Fruit fly (Drosophila melanogaster) whole organism, embryonic: ENCODE measurements around the gene wdn.

Source experiments
- Atf6 ChIP-seq: fragments of 200-800 bp; sonication (Bioruptor generic); IDR thresholded peaks from 2 replicates; pipeline ENCODE4 v1.3.6; 2022; ENCODE audit warnings: missing biosample characterization, missing genetic modification characterization
- CG10431 ChIP-seq: fragments of 200-800 bp; sonication (Bioruptor generic); optimal IDR thresholded peaks from 3 replicates; lab custom pipeline; 2018; ENCODE audit warnings: missing biosample characterization, mild to moderate bottlenecking, missing genetic modification characterization
- CG10462 ChIP-seq: fragments of 200-800 bp; sonication (Bioruptor generic); optimal IDR thresholded peaks from 2 replicates; lab custom pipeline; 2016; ENCODE audit warnings: missing biosample characterization, missing genetic modification characterization
- CG10979 ChIP-seq: fragments of 200-800 bp; sonication (Bioruptor generic); optimal IDR thresholded peaks from 2 replicates; lab custom pipeline; 2018; ENCODE audit warnings: missing biosample characterization, mild to moderate bottlenecking, missing genetic modification characterization, moderate library complexity
- CG11398 ChIP-seq: fragments of 200-800 bp; sonication (Bioruptor generic); optimal IDR thresholded peaks from 2 replicates; lab custom pipeline; 2016; ENCODE audit warnings: missing biosample characterization, missing genetic modification characterization
- CG11456 ChIP-seq: fragments of 200-800 bp; sonication (Bioruptor generic); IDR thresholded peaks from 3 replicates; pipeline ENCODE4 v1.3.6; 2022; ENCODE audit warnings: missing biosample characterization, missing genetic modification characterization
- CG11504 ChIP-seq: fragments of 200-800 bp; sonication (Bioruptor generic); optimal IDR thresholded peaks from 3 replicates; lab custom pipeline; 2019; ENCODE audit warnings: missing biosample characterization, mild to moderate bottlenecking, missing genetic modification characterization, moderate library complexity
- CG11723 ChIP-seq: fragments of 200-800 bp; sonication (Bioruptor generic); optimal IDR thresholded peaks from 2 replicates; lab custom pipeline; 2017; ENCODE audit warnings: missing biosample characterization, mild to moderate bottlenecking, missing genetic modification characterization
- CG13123 ChIP-seq: fragments of 200-800 bp; sonication (Bioruptor generic); optimal IDR thresholded peaks from 2 replicates; lab custom pipeline; 2016; ENCODE audit warnings: missing biosample characterization, missing genetic modification characterization
- CG16815 ChIP-seq: fragments of 200-800 bp; sonication (Bioruptor generic); optimal IDR thresholded peaks from 3 replicates; lab custom pipeline; 2017; ENCODE audit warnings: missing biosample characterization, mild to moderate bottlenecking, missing genetic modification characterization
- CG16863 ChIP-seq: fragments of 200-800 bp; sonication (Bioruptor generic); optimal IDR thresholded peaks from 3 replicates; lab custom pipeline; 2016; ENCODE audit warnings: missing biosample characterization, missing genetic modification characterization
- CG2120 ChIP-seq: fragments of 200-800 bp; sonication (Bioruptor generic); optimal IDR thresholded peaks from 3 replicates; lab custom pipeline; 2016; ENCODE audit warnings: missing biosample characterization, missing genetic modification characterization
- CG4820 ChIP-seq: fragments of 200-800 bp; sonication (Bioruptor generic); optimal IDR thresholded peaks from 3 replicates; lab custom pipeline; 2016; ENCODE audit warnings: missing biosample characterization, missing genetic modification characterization
- CG5245 ChIP-seq: fragments of 200-800 bp; sonication (Bioruptor generic); optimal IDR thresholded peaks from 3 replicates; lab custom pipeline; 2016; ENCODE audit warnings: missing biosample characterization, missing genetic modification characterization
- CG7357 ChIP-seq: fragments of 200-800 bp; sonication (Bioruptor generic); IDR thresholded peaks from 3 replicates; pipeline ENCODE4 v1.3.6; 2022; ENCODE audit warnings: missing biosample characterization, missing genetic modification characterization
- CG8924 ChIP-seq: fragments of 200-800 bp; optimal IDR thresholded peaks from 3 replicates; lab custom pipeline; 2019; ENCODE audit warnings: missing biosample characterization, mild to moderate bottlenecking, missing genetic modification characterization, moderate library complexity
- CG9797 ChIP-seq: fragments of 200-800 bp; sonication (Bioruptor generic); optimal IDR thresholded peaks from 3 replicates; lab custom pipeline; 2018; ENCODE audit warnings: missing biosample characterization, mild to moderate bottlenecking, missing genetic modification characterization
- D19A ChIP-seq: fragments of 200-800 bp; optimal IDR thresholded peaks from 3 replicates; lab custom pipeline; 2019; ENCODE audit warnings: missing biosample characterization, mild to moderate bottlenecking, missing genetic modification characterization, moderate library complexity
- Dp ChIP-seq: fragments of 200-800 bp; sonication (Bioruptor generic); optimal IDR thresholded peaks from 2 replicates; lab custom pipeline; 2018; ENCODE audit warnings: missing biosample characterization, mild to moderate bottlenecking, missing genetic modification characterization, moderate library complexity
- Dref ChIP-seq: fragments of 200-800 bp; sonication (Bioruptor generic); IDR thresholded peaks from 2 replicates; pipeline ENCODE4 v1.3.6; 2022; ENCODE audit warnings: missing biosample characterization, missing genetic modification characterization
- Fer3 ChIP-seq: fragments of 200-800 bp; sonication (Bioruptor generic); optimal IDR thresholded peaks from 2 replicates; lab custom pipeline; 2018; ENCODE audit warnings: missing biosample characterization, mild to moderate bottlenecking, missing genetic modification characterization, moderate library complexity
- HLH4C ChIP-seq: fragments of 200-800 bp; sonication (Bioruptor generic); IDR thresholded peaks from 3 replicates; pipeline ENCODE4 v1.3.6; 2022; ENCODE audit warnings: missing biosample characterization, missing genetic modification characterization; ENCODE audit not compliant: partially characterized antibody
- Hr3 ChIP-seq: fragments of 200-800 bp; sonication (Bioruptor generic); optimal IDR thresholded peaks from 3 replicates; lab custom pipeline; 2016; ENCODE audit warnings: missing biosample characterization, missing genetic modification characterization
- Kr ChIP-seq: fragments of 200-800 bp; sonication (Bioruptor generic); optimal IDR thresholded peaks from 2 replicates; lab custom pipeline; 2017; ENCODE audit warnings: missing biosample characterization, mild to moderate bottlenecking, missing genetic modification characterization
- Max ChIP-seq: fragments of 200-800 bp; sonication (Bioruptor generic); optimal IDR thresholded peaks from 2 replicates; lab custom pipeline; 2016; ENCODE audit warnings: missing biosample characterization, mild to moderate bottlenecking, missing genetic modification characterization
- Med ChIP-seq: fragments of 200-800 bp; sonication (Bioruptor generic); peaks from one replicate; lab custom pipeline; 2016; ENCODE audit warnings: missing biosample characterization, missing genetic modification characterization, mild to moderate bottlenecking, inconsistent platforms, moderate library complexity
- Oaz ChIP-seq: fragments of 200-800 bp; sonication (Bioruptor generic); IDR thresholded peaks from 2 replicates; pipeline ENCODE4 v1.3.6; 2022; ENCODE audit warnings: missing biosample characterization, missing genetic modification characterization
- ap ChIP-seq: fragments of 200-800 bp; sonication (Bioruptor generic); IDR thresholded peaks from 2 replicates; pipeline ENCODE4 v1.3.6; 2022; ENCODE audit warnings: missing biosample characterization, missing genetic modification characterization
- br ChIP-seq: fragments of >200 bp; optimal IDR thresholded peaks from 2 replicates; lab custom pipeline; 2017
- bsh ChIP-seq, 2 experiments: fragments of 200-800 bp; sonication (Bioruptor generic); optimal IDR thresholded peaks; 2 replicates each; lab custom pipeline; 2017 to 2018; ENCODE audit warnings: mild to moderate bottlenecking in 2 of 2, missing biosample characterization in 2 of 2, missing genetic modification characterization in 2 of 2, moderate library complexity in 1 of 2
- chif ChIP-seq, 2 experiments: fragments of 200-800 bp; sonication (Bioruptor generic); optimal IDR thresholded peaks; 3 replicates each; lab custom pipeline; 2016; ENCODE audit warnings: missing biosample characterization in 2 of 2, missing genetic modification characterization in 2 of 2
- croc ChIP-seq: fragments of 200-800 bp; sonication (Bioruptor generic); conservative IDR thresholded peaks from 3 replicates; pipeline ENCODE4 v1.3.6; 2022; ENCODE audit warnings: missing biosample characterization, missing genetic modification characterization
- dmrt99B ChIP-seq: fragments of 200-800 bp; sonication (Bioruptor generic); optimal IDR thresholded peaks from 2 replicates; lab custom pipeline; 2018; ENCODE audit warnings: missing biosample characterization, mild to moderate bottlenecking, missing genetic modification characterization, moderate library complexity
- hbn ChIP-seq: fragments of 200-800 bp; sonication (Bioruptor generic); IDR thresholded peaks from 2 replicates; pipeline ENCODE4 v1.3.6; 2022; ENCODE audit warnings: missing biosample characterization, missing genetic modification characterization; ENCODE audit not compliant: partially characterized antibody
- hkb ChIP-seq, 2 experiments: fragments of 200-800 bp in 1 of 2; fragments of >200 bp in 1 of 2; sonication (Bioruptor generic) in 1 of 2; IDR thresholded peaks in 1 of 2; optimal IDR thresholded peaks in 1 of 2; 2 replicates each; pipeline versions ENCODE4 v1.3.6 to Lab custom; 2017 to 2022; ENCODE audit warnings: missing biosample characterization in 1 of 2, missing genetic modification characterization in 1 of 2
- inv ChIP-seq: fragments of 200-800 bp; sonication (Bioruptor generic); IDR thresholded peaks from 2 replicates; pipeline ENCODE4 v1.3.6; 2022; ENCODE audit warnings: missing biosample characterization, missing genetic modification characterization; ENCODE audit not compliant: partially characterized antibody
- lbe ChIP-seq: fragments of 200-800 bp; sonication (Bioruptor generic); optimal IDR thresholded peaks from 2 replicates; lab custom pipeline; 2016; ENCODE audit warnings: missing biosample characterization, mild to moderate bottlenecking, missing genetic modification characterization
- lov ChIP-seq, 2 experiments: fragments of 200-800 bp in 1 of 2; fragments of >200 bp in 1 of 2; sonication (Bioruptor generic) in 1 of 2; IDR thresholded peaks in 1 of 2; optimal IDR thresholded peaks in 1 of 2; 2 replicates in 1 of 2; 3 replicates in 1 of 2; pipeline versions ENCODE4 v1.3.6 to Lab custom; 2017 to 2022; ENCODE audit warnings: missing biosample characterization in 1 of 2, missing genetic modification characterization in 1 of 2
- maf-S ChIP-seq: fragments of 200-800 bp; sonication (Bioruptor generic); optimal IDR thresholded peaks from 2 replicates; lab custom pipeline; 2016; ENCODE audit warnings: missing biosample characterization, missing genetic modification characterization
- nerfin-2 ChIP-seq: fragments of 200-800 bp; sonication (Bioruptor generic); IDR thresholded peaks from 2 replicates; pipeline ENCODE4 v1.3.6; 2022; ENCODE audit warnings: missing biosample characterization, missing genetic modification characterization; ENCODE audit not compliant: partially characterized antibody
- onecut ChIP-seq: fragments of 200-800 bp; sonication (Bioruptor generic); IDR thresholded peaks from 2 replicates; pipeline ENCODE4 v1.3.6; 2022; ENCODE audit warnings: missing biosample characterization, missing genetic modification characterization
- pan ChIP-seq, 4 experiments: fragments of >200 bp in 3 of 4; fragments of 200-800 bp in 1 of 4; sonication (Bioruptor generic) in 1 of 4; optimal IDR thresholded peaks in 3 of 4; IDR thresholded peaks in 1 of 4; 2 replicates each; pipeline versions ENCODE4 v1.3.6 to Lab custom; 2017 to 2022; ENCODE audit warnings: missing biosample characterization in 2 of 4, missing genetic modification characterization in 2 of 4, mixed read lengths in 1 of 4
- pho ChIP-seq: fragments of 200-800 bp; sonication (Bioruptor generic); optimal IDR thresholded peaks from 2 replicates; lab custom pipeline; 2016; ENCODE audit warnings: missing biosample characterization, missing genetic modification characterization
- pita ChIP-seq: fragments of 200-800 bp; sonication (Bioruptor generic); optimal IDR thresholded peaks from 2 replicates; lab custom pipeline; 2017; ENCODE audit warnings: missing biosample characterization, mild to moderate bottlenecking, missing genetic modification characterization
- scrt ChIP-seq: fragments of 200-800 bp; sonication (Bioruptor generic); optimal IDR thresholded peaks from 2 replicates; lab custom pipeline; 2018; ENCODE audit warnings: missing biosample characterization, mild to moderate bottlenecking, missing genetic modification characterization, moderate library complexity
- slbo ChIP-seq: fragments of 200-800 bp; sonication (Bioruptor generic); IDR thresholded peaks from 2 replicates; pipeline ENCODE4 v1.3.6; 2022; ENCODE audit warnings: missing biosample characterization, missing genetic modification characterization
- ttk ChIP-seq: fragments of 200-800 bp; sonication (Bioruptor generic); IDR thresholded peaks from 2 replicates; pipeline ENCODE4 v2.1.2; 2022; ENCODE audit warnings: missing biosample characterization, missing genetic modification characterization
- vfl ChIP-seq: fragments of 200-800 bp; sonication (Bioruptor generic); optimal IDR thresholded peaks from 2 replicates; lab custom pipeline; 2016; ENCODE audit warnings: missing biosample characterization, missing genetic modification characterization
- wor ChIP-seq: fragments of 200-800 bp; sonication (Bioruptor generic); IDR thresholded peaks from 2 replicates; pipeline ENCODE4 v1.3.6; 2022; ENCODE audit warnings: missing biosample characterization, missing genetic modification characterization
- z ChIP-seq: fragments of 200-800 bp; sonication (Bioruptor generic); IDR thresholded peaks from 3 replicates; pipeline ENCODE4 v1.3.6; 2022; ENCODE audit warnings: missing biosample characterization, missing genetic modification characterization

Gene wdn

dm6 chr3R:28830746-28831145 is 19.6 kb upstream of the wdn start (continued):
- TF ChIP-seq pan (optimal IDR thresholded peaks at IDR 0.05; lab: Kevin White, UChicago): no peak
- peak in 1 of 2 experiments; percentile 14 for TF ChIP-seq pan (GFP tag; optimal IDR thresholded peaks at IDR 0.05 in 1 of 2, IDR thresholded peaks at IDR 0.05 in 1 of 2)
- no peak for TF ChIP-seq z (GFP tag; lab: Robert Waterston, UW)
- TF ChIP-seq lbe: peak; percentile 28
- TF ChIP-seq CG10979 (tag; lab: Kevin White, UChicago): no peak
- TF ChIP-seq croc (GFP tag; lab: Robert Waterston, UW): no peak
- no peak for TF ChIP-seq CG13123 (GFP tag; lab: Kevin White, UChicago)
- peak; percentile 27 for TF ChIP-seq CG2120 (GFP tag; lab: Kevin White, UChicago)
- TF ChIP-seq CG11456 (GFP tag; lab: Robert Waterston, UW): no peak
- no peak for TF ChIP-seq Atf6
- TF ChIP-seq lov (optimal IDR thresholded peaks at IDR 0.05; lab: Kevin White, UChicago): no peak
- no peak for TF ChIP-seq lov (GFP tag; IDR thresholded peaks at IDR 0.05; lab: Robert Waterston, UW)
- TF ChIP-seq pita (GFP tag; lab: Kevin White, UChicago): no peak
- no peak for TF ChIP-seq D19A (tag; lab: Kevin White, UChicago)
- peak in 1 of 2 experiments; percentile 3 for TF ChIP-seq bsh (GFP tag; optimal IDR thresholded peaks at IDR 0.05; lab: Kevin White, UChicago)
- TF ChIP-seq ttk: no peak
- TF ChIP-seq Max (GFP tag; lab: Kevin White, UChicago): no peak
- no peak for TF ChIP-seq hbn (GFP tag; lab: Robert Waterston, UW)
- no peak for TF ChIP-seq CG9797 (GFP tag; lab: Kevin White, UChicago)
- no peak for TF ChIP-seq Dref (GFP tag; lab: Robert Waterston, UW)
- TF ChIP-seq ap (GFP tag; lab: Robert Waterston, UW): no peak
- TF ChIP-seq slbo (GFP tag; lab: Robert Waterston, UW): peak; percentile 28
- no peak for TF ChIP-seq hkb (optimal IDR thresholded peaks at IDR 0.05; lab: Kevin White, UChicago)
- 0 out of 2 replicates have a peak, but pooled peaks have one; percentile 27 for TF ChIP-seq hkb (GFP tag; IDR thresholded peaks at IDR 0.05; lab: Robert Waterston, UW)
- no peak for TF ChIP-seq CG16863 (GFP tag; lab: Kevin White, UChicago)
- no peak for TF ChIP-seq CG11723
- TF ChIP-seq CG4820 (GFP tag; lab: Kevin White, UChicago): peak; percentile 23
- no peak for TF ChIP-seq CG5245 (GFP tag; lab: Kevin White, UChicago)
- peak; percentile 63 for TF ChIP-seq Med (GFP tag; lab: Kevin White, UChicago)
- TF ChIP-seq onecut (GFP tag; lab: Robert Waterston, UW): no peak
- no peak for TF ChIP-seq CG7357
- TF ChIP-seq CG10462: no peak
- no peak for TF ChIP-seq scrt (GFP tag; lab: Kevin White, UChicago)
- no peak for TF ChIP-seq br (lab: Kevin White, UChicago)
- no peak for TF ChIP-seq maf-S (GFP tag; lab: Kevin White, UChicago)
- TF ChIP-seq Hr3: no peak
- peak; percentile 23 for TF ChIP-seq Fer3
- TF ChIP-seq dmrt99B (tag; lab: Kevin White, UChicago): peak; percentile 42
- TF ChIP-seq inv (GFP tag; lab: Robert Waterston, UW): no peak
- TF ChIP-seq CG11398 (GFP tag; lab: Kevin White, UChicago): no peak
- TF ChIP-seq pho (GFP tag; lab: Kevin White, UChicago): no peak
- no peak for TF ChIP-seq Kr
- no peak for TF ChIP-seq CG11504 (tag; lab: Kevin White, UChicago)
- TF ChIP-seq CG10431 (GFP tag; lab: Kevin White, UChicago): no peak
- TF ChIP-seq CG8924: peak; percentile 12
- TF ChIP-seq wor: no peak
- no peak for TF ChIP-seq HLH4C (GFP tag; lab: Robert Waterston, UW)
- peak in 1 of 2 experiments; percentile 6 for TF ChIP-seq chif (GFP tag; optimal IDR thresholded peaks at IDR 0.05; lab: Kevin White, UChicago)
- no peak for TF ChIP-seq nerfin-2 (GFP tag; lab: Robert Waterston, UW)
- no peak for TF ChIP-seq vfl (GFP tag; lab: Kevin White, UChicago)
- no peak for TF ChIP-seq Oaz (GFP tag; lab: Robert Waterston, UW)
- no peak for TF ChIP-seq CG16815 (GFP tag; lab: Kevin White, UChicago)
- no peak for TF ChIP-seq Dp (GFP tag; lab: Kevin White, UChicago)
